Fruit fly (Drosophila melanogaster) whole organism, pupa: ENCODE results near the gene SelG.

Experiments
- CG10348 ChIP-seq: fragments of 200-800 bp; sonication (Bioruptor generic); IDR thresholded peaks from 2 replicates; pipeline ENCODE4 v1.3.6; 2022; ENCODE audit warnings: missing biosample characterization, missing genetic modification characterization
- CG14655 ChIP-seq: fragments of 200-800 bp; sonication (Bioruptor generic); optimal IDR thresholded peaks from 3 replicates; lab custom pipeline; 2017; ENCODE audit warnings: mild to moderate bottlenecking, missing biosample characterization, missing genetic modification reagents, missing genetic modification characterization
- CG17806 ChIP-seq: fragments of 200-800 bp; sonication (Bioruptor generic); optimal IDR thresholded peaks from 2 replicates; lab custom pipeline; 2018; ENCODE audit warnings: missing biosample characterization, mild to moderate bottlenecking, missing genetic modification characterization, moderate library complexity
- CG34367 ChIP-seq: fragments of 200-800 bp; sonication (Bioruptor generic); optimal IDR thresholded peaks from 2 replicates; lab custom pipeline; 2018; ENCODE audit warnings: missing biosample characterization, mild to moderate bottlenecking, missing genetic modification characterization
- CG8159 ChIP-seq: fragments of 200-800 bp; sonication (Bioruptor generic); optimal IDR thresholded peaks from 3 replicates; lab custom pipeline; 2018; ENCODE audit warnings: missing biosample characterization, mild to moderate bottlenecking, missing genetic modification characterization, moderate library complexity
- EcR ChIP-seq: fragments of 200-800 bp; sonication (Bioruptor generic); optimal IDR thresholded peaks from 3 replicates; lab custom pipeline; 2019; ENCODE audit warnings: missing biosample characterization, missing genetic modification characterization, mild to moderate bottlenecking, moderate library complexity, missing genetic modification reagents
- Ets98B ChIP-seq: fragments of 200-800 bp; sonication (Bioruptor generic); IDR thresholded peaks from 2 replicates; pipeline ENCODE4 v1.3.6; 2022; ENCODE audit warnings: missing biosample characterization, missing genetic modification characterization
- Pif1B ChIP-seq: fragments of 200-800 bp; sonication (Bioruptor generic); optimal IDR thresholded peaks from 3 replicates; lab custom pipeline; 2016; ENCODE audit warnings: missing biosample characterization, missing genetic modification characterization
- Snoo ChIP-seq: fragments of 200-800 bp; sonication (Bioruptor generic); optimal IDR thresholded peaks from 3 replicates; lab custom pipeline; 2017; ENCODE audit warnings: missing biosample characterization, mild to moderate bottlenecking, missing genetic modification characterization, inconsistent platforms
- fd96Ca ChIP-seq: fragments of 200-800 bp; sonication (Bioruptor generic); IDR thresholded peaks from 3 replicates; pipeline ENCODE4 v1.3.6; 2022; ENCODE audit warnings: missing biosample characterization, missing genetic modification characterization

DNA sequence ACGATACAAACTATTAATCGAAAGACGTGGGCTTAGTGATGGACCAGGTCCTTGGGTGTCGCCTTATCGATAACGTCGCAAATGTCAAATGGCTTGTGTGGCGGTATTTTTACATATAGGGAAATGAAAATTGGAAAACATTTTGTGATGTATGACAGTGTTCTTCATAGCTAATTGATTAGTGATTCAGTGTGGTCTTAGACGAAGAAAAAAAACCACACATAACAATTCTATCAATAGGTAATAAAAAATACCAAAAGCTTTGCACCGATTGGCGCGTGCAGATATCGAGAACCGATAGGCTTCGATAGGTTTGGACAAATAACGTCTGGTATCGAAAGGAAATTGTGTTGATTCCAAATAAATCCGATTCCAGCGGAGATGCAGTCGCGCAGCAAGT, 18.2 kb upstream of the SelG start, which contains the start of the genes Nrd1 and CG1847:
- TF ChIP-seq CG17806 (tag; lab: Kevin White, UChicago) (no peak), fd96Ca (no peak), Pif1B (GFP tag; lab: Kevin White, UChicago) (no peak), Ets98B (GFP tag; lab: Robert Waterston, UW) (no peak), CG10348 (no peak), CG14655 (GFP tag; lab: Kevin White, UChicago) (no peak), CG34367 (tag; lab: Kevin White, UChicago) (no peak), EcR (GFP tag; lab: Kevin White, UChicago) (no peak), CG8159 (tag; lab: Kevin White, UChicago) (no peak), Snoo (no peak)
